Fruit fly (Drosophila melanogaster) whole organism, embryonic: ENCODE measurements around the gene PpD6.
A peak's percentile ranks its signal among the peaks of the same experiment; 100 is the strongest.

ENCODE experiments used
- Abd-B ChIP-seq: fragments of 200-800 bp; sonication (Bioruptor generic); optimal IDR thresholded peaks from 2 replicates; lab custom pipeline; 2018; ENCODE audit warnings: missing biosample characterization, mild to moderate bottlenecking, missing genetic modification characterization, moderate library complexity
- Aef1 ChIP-seq: fragments of 200-800 bp; sonication (Bioruptor generic); IDR thresholded peaks from 3 replicates; pipeline ENCODE4 v1.3.6; 2022; ENCODE audit warnings: missing biosample characterization, missing genetic modification characterization
- BtbVII ChIP-seq: fragments of 200-800 bp; sonication (Bioruptor generic); optimal IDR thresholded peaks from 3 replicates; lab custom pipeline; 2017; ENCODE audit warnings: missing biosample characterization, mild to moderate bottlenecking, missing genetic modification characterization
- CG11695 ChIP-seq: fragments of 200-800 bp; sonication (Bioruptor generic); IDR thresholded peaks from 3 replicates; pipeline ENCODE4 v1.3.6; 2022; ENCODE audit warnings: missing biosample characterization, missing genetic modification characterization
- CG13287 ChIP-seq: fragments of 200-800 bp; sonication (Bioruptor generic); IDR thresholded peaks from 2 replicates; pipeline ENCODE4 v1.3.6; 2022; ENCODE audit warnings: missing biosample characterization, missing genetic modification characterization; ENCODE audit not compliant: partially characterized antibody
- CG13424 ChIP-seq: fragments of 200-800 bp; sonication (Bioruptor generic); optimal IDR thresholded peaks from 2 replicates; lab custom pipeline; 2019; ENCODE audit warnings: missing biosample characterization, mild to moderate bottlenecking, missing genetic modification characterization, moderate library complexity
- CG14014 ChIP-seq: fragments of 200-800 bp; sonication (Bioruptor generic); IDR thresholded peaks from 2 replicates; pipeline ENCODE4 v1.3.6; 2022; ENCODE audit warnings: missing biosample characterization, missing genetic modification characterization
- CG15514 ChIP-seq: fragments of 200-800 bp; sonication (Bioruptor generic); optimal IDR thresholded peaks from 3 replicates; lab custom pipeline; 2017; ENCODE audit warnings: missing biosample characterization, missing genetic modification characterization, mild to moderate bottlenecking, moderate library complexity, missing genetic modification reagents
- CG16815 ChIP-seq: fragments of 200-800 bp; sonication (Bioruptor generic); optimal IDR thresholded peaks from 3 replicates; lab custom pipeline; 2017; ENCODE audit warnings: missing biosample characterization, mild to moderate bottlenecking, missing genetic modification characterization
- CG1792 ChIP-seq: fragments of 200-800 bp; sonication (Bioruptor generic); optimal IDR thresholded peaks from 2 replicates; lab custom pipeline; 2016; ENCODE audit warnings: missing biosample characterization, missing genetic modification characterization
- CG2875 ChIP-seq: fragments of 200-800 bp; sonication (Bioruptor generic); optimal IDR thresholded peaks from 2 replicates; lab custom pipeline; 2017; ENCODE audit warnings: missing biosample characterization, mild to moderate bottlenecking, missing genetic modification characterization, missing genetic modification reagents
- CG32532 ChIP-seq: fragments of 200-800 bp; sonication (Bioruptor generic); IDR thresholded peaks from 2 replicates; pipeline ENCODE4 v1.3.6; 2022; ENCODE audit warnings: missing biosample characterization, missing genetic modification characterization
- CG3995 ChIP-seq: fragments of 200-800 bp; sonication (Bioruptor generic); optimal IDR thresholded peaks from 3 replicates; lab custom pipeline; 2016; ENCODE audit warnings: missing biosample characterization, missing genetic modification characterization
- CG4404 ChIP-seq: fragments of 200-800 bp; sonication (Bioruptor generic); IDR thresholded peaks from 2 replicates; pipeline ENCODE4 v1.3.6; 2022; ENCODE audit warnings: missing biosample characterization, missing genetic modification characterization
- CG5953 ChIP-seq: fragments of 200-800 bp; sonication (Bioruptor generic); IDR thresholded peaks from 2 replicates; pipeline ENCODE4 v1.3.6; 2022; ENCODE audit warnings: missing biosample characterization, missing genetic modification characterization
- CG6254 ChIP-seq: fragments of 200-800 bp; sonication (Bioruptor generic); optimal IDR thresholded peaks from 3 replicates; lab custom pipeline; 2017; ENCODE audit warnings: mild to moderate bottlenecking, missing biosample characterization, missing genetic modification reagents, missing genetic modification characterization
- CG7372 ChIP-seq: fragments of 200-800 bp; sonication (Bioruptor generic); IDR thresholded peaks from 2 replicates; pipeline ENCODE4 v1.3.6; 2022; ENCODE audit warnings: missing biosample characterization, missing genetic modification characterization
- CG8281 ChIP-seq: fragments of 200-800 bp; sonication (Bioruptor generic); optimal IDR thresholded peaks from 2 replicates; lab custom pipeline; 2018; ENCODE audit warnings: missing biosample characterization, mild to moderate bottlenecking, missing genetic modification characterization, moderate library complexity
- CG8290 ChIP-seq, 3 experiments: fragments of 200-800 bp; sonication (Bioruptor generic); optimal IDR thresholded peaks; 2 replicates each; lab custom pipeline; 2016 to 2019; ENCODE audit warnings: missing biosample characterization in 3 of 3, missing genetic modification characterization in 3 of 3, mild to moderate bottlenecking in 2 of 3, moderate library complexity in 1 of 3
- CG8924 ChIP-seq: fragments of 200-800 bp; optimal IDR thresholded peaks from 3 replicates; lab custom pipeline; 2019; ENCODE audit warnings: missing biosample characterization, mild to moderate bottlenecking, missing genetic modification characterization, moderate library complexity
- CHES-1-like ChIP-seq: fragments of 200-800 bp; sonication (Bioruptor generic); optimal IDR thresholded peaks from 2 replicates; lab custom pipeline; 2016; ENCODE audit warnings: missing biosample characterization, missing genetic modification characterization
- Chrac-16 ChIP-seq: fragments of 200-800 bp; sonication (Bioruptor generic); optimal IDR thresholded peaks from 3 replicates; lab custom pipeline; 2016; ENCODE audit warnings: missing biosample characterization, missing genetic modification characterization
- Dfd ChIP-seq, 2 experiments: fragments of >200 bp; optimal IDR thresholded peaks; 2 replicates each; lab custom pipeline; 2017; ENCODE audit warnings: missing biosample characterization in 2 of 2, missing genetic modification characterization in 2 of 2
- Doc3 ChIP-seq: fragments of 200-800 bp; sonication (Bioruptor generic); IDR thresholded peaks from 3 replicates; pipeline ENCODE4 v1.3.6; 2022; ENCODE audit warnings: missing biosample characterization, missing genetic modification characterization; ENCODE audit not compliant: partially characterized antibody
- Fer1 ChIP-seq: fragments of 200-800 bp; sonication (Bioruptor generic); optimal IDR thresholded peaks from 2 replicates; lab custom pipeline; 2017; ENCODE audit warnings: missing biosample characterization, mild to moderate bottlenecking, missing genetic modification characterization
- Fer3 ChIP-seq: fragments of 200-800 bp; sonication (Bioruptor generic); optimal IDR thresholded peaks from 2 replicates; lab custom pipeline; 2018; ENCODE audit warnings: missing biosample characterization, mild to moderate bottlenecking, missing genetic modification characterization, moderate library complexity
- Hmr ChIP-seq: fragments of 200-800 bp; sonication (Bioruptor generic); optimal IDR thresholded peaks from 3 replicates; lab custom pipeline; 2017; ENCODE audit warnings: mild to moderate bottlenecking, missing biosample characterization, missing genetic modification reagents, missing genetic modification characterization
- Hr3 ChIP-seq: fragments of 200-800 bp; sonication (Bioruptor generic); optimal IDR thresholded peaks from 3 replicates; lab custom pipeline; 2016; ENCODE audit warnings: missing biosample characterization, missing genetic modification characterization
- Jarid2 ChIP-seq: fragments of 200-800 bp; sonication (Bioruptor generic); optimal IDR thresholded peaks from 3 replicates; lab custom pipeline; 2017; ENCODE audit warnings: mild to moderate bottlenecking, missing biosample characterization, missing genetic modification reagents, missing genetic modification characterization
- Oli ChIP-seq: fragments of 200-800 bp; sonication (Bioruptor generic); optimal IDR thresholded peaks from 2 replicates; lab custom pipeline; 2018; ENCODE audit warnings: missing biosample characterization, mild to moderate bottlenecking, missing genetic modification characterization, moderate library complexity
- Optix ChIP-seq: fragments of 200-800 bp; sonication (Bioruptor generic); IDR thresholded peaks from 3 replicates; pipeline ENCODE4 v1.3.6; 2022; ENCODE audit warnings: missing biosample characterization, missing genetic modification characterization
- Vsx1 ChIP-seq: fragments of 200-800 bp; sonication (Bioruptor generic); optimal IDR thresholded peaks from 2 replicates; lab custom pipeline; 2017; ENCODE audit warnings: missing biosample characterization, mild to moderate bottlenecking, missing genetic modification characterization, missing genetic modification reagents
- chm ChIP-seq: fragments of 200-800 bp; sonication (Bioruptor generic); IDR thresholded peaks from 2 replicates; pipeline ENCODE4 v1.3.6; 2022; ENCODE audit warnings: missing biosample characterization, missing genetic modification characterization
- ci ChIP-seq: fragments of 200-800 bp; sonication (Bioruptor generic); IDR thresholded peaks from 3 replicates; pipeline ENCODE4 v1.3.6; 2022; ENCODE audit warnings: missing biosample characterization, missing genetic modification characterization
- croc ChIP-seq: fragments of 200-800 bp; sonication (Bioruptor generic); conservative IDR thresholded peaks from 3 replicates; pipeline ENCODE4 v1.3.6; 2022; ENCODE audit warnings: missing biosample characterization, missing genetic modification characterization
- eve ChIP-seq, 2 experiments: fragments of >200 bp; optimal IDR thresholded peaks; 2 replicates each; lab custom pipeline; 2017; ENCODE audit warnings: missing biosample characterization in 2 of 2, missing genetic modification characterization in 2 of 2
- fd64A ChIP-seq: fragments of 200-800 bp; sonication (Bioruptor generic); optimal IDR thresholded peaks from 3 replicates; lab custom pipeline; 2018; ENCODE audit warnings: missing biosample characterization, mild to moderate bottlenecking, missing genetic modification characterization
- grau ChIP-seq: fragments of 200-800 bp; optimal IDR thresholded peaks from 3 replicates; lab custom pipeline; 2019; ENCODE audit warnings: missing biosample characterization, mild to moderate bottlenecking, missing genetic modification characterization, moderate library complexity
- lmd ChIP-seq: fragments of 200-800 bp; sonication (Bioruptor generic); IDR thresholded peaks from 2 replicates; pipeline ENCODE4 v1.3.6; 2022; ENCODE audit warnings: missing biosample characterization, missing genetic modification characterization
- lola ChIP-seq, 3 experiments: fragments of >200 bp in 2 of 3; fragments of 200-800 bp in 1 of 3; sonication (Bioruptor generic) in 1 of 3; optimal IDR thresholded peaks; 2 replicates each; lab custom pipeline; 2017 to 2019; ENCODE audit warnings: missing biosample characterization in 3 of 3, missing genetic modification characterization in 3 of 3, mild to moderate bottlenecking in 1 of 3, moderate library complexity in 1 of 3
- nom ChIP-seq: fragments of 200-800 bp; sonication (Bioruptor generic); optimal IDR thresholded peaks from 2 replicates; lab custom pipeline; 2017; ENCODE audit warnings: missing biosample characterization, missing genetic modification characterization, mild to moderate bottlenecking, moderate library complexity, missing genetic modification reagents
- otp ChIP-seq: fragments of 200-800 bp; sonication (Bioruptor generic); IDR thresholded peaks from 3 replicates; pipeline ENCODE4, ENCODE4 v1.3.6; 2022; ENCODE audit warnings: missing biosample characterization, missing genetic modification characterization
- pum ChIP-seq: fragments of 200-800 bp; sonication (Bioruptor generic); optimal IDR thresholded peaks from 2 replicates; lab custom pipeline; 2016; ENCODE audit warnings: missing biosample characterization, missing genetic modification characterization
- schlank ChIP-seq: fragments of 200-800 bp; sonication (Bioruptor generic); optimal IDR thresholded peaks from 2 replicates; lab custom pipeline; 2018; ENCODE audit warnings: missing biosample characterization, mild to moderate bottlenecking, missing genetic modification characterization
- shn ChIP-seq: fragments of 200-800 bp; sonication (Bioruptor generic); optimal IDR thresholded peaks from 3 replicates; lab custom pipeline; 2016; ENCODE audit warnings: missing biosample characterization, missing genetic modification characterization
- tgo ChIP-seq: fragments of 200-800 bp; sonication (Bioruptor generic); IDR thresholded peaks from 3 replicates; pipeline ENCODE4 v1.3.6; 2022; ENCODE audit warnings: missing biosample characterization, missing genetic modification characterization
- vvl ChIP-seq: fragments of 200-800 bp; sonication (Bioruptor generic); IDR thresholded peaks from 2 replicates; pipeline ENCODE4 v1.3.6; 2022; ENCODE audit warnings: missing biosample characterization, missing genetic modification characterization

Gene PpD6

dm6 chr2L:3152696-3153613, 43.5 kb downstream of the PpD6 start (continued):
- TF ChIP-seq Oli (peak; percentile 94), CG8924 (tag; lab: Kevin White, UChicago) (peak; percentile 97), Vsx1 (peak; percentile 83), lola (GFP tag; optimal IDR thresholded peaks at IDR 0.05; lab: Kevin White, UChicago) (peak in 1 of 3 experiments; percentile 93), Doc3 (GFP tag; lab: Robert Waterston, UW) (no peak), CG11695 (peak; percentile 79), tgo (GFP tag; lab: Robert Waterston, UW) (peak; percentile 94), CG1792 (GFP tag; lab: Kevin White, UChicago) (peak; percentile 94), otp (GFP tag; lab: Robert Waterston, UW) (peak; percentile 95), Hr3 (GFP tag; lab: Kevin White, UChicago) (peak; percentile 93), CHES-1-like (GFP tag; lab: Kevin White, UChicago) (peak; percentile 93), Aef1 (GFP tag; lab: Robert Waterston, UW) (peak; percentile 90), croc (peak; percentile 95), Abd-B (GFP tag; lab: Kevin White, UChicago) (peak; percentile 91), schlank (tag; lab: Kevin White, UChicago) (peak; percentile 47), CG14014 (GFP tag; lab: Robert Waterston, UW) (peak; percentile 80), Jarid2 (GFP tag; lab: Kevin White, UChicago) (peak; percentile 74), Fer3 (tag; lab: Kevin White, UChicago) (peak; percentile 85), pum (GFP tag; lab: Kevin White, UChicago) (peak; percentile 84), CG15514 (GFP tag; lab: Kevin White, UChicago) (peak; percentile 64), CG7372 (GFP tag; lab: Robert Waterston, UW) (peak; percentile 89), nom (GFP tag; lab: Kevin White, UChicago) (peak; percentile 13), CG13287 (GFP tag; lab: Robert Waterston, UW) (no peak), Dfd (GFP tag; optimal IDR thresholded peaks at IDR 0.05; lab: Kevin White, UChicago) (no peak), Fer1 (GFP tag; lab: Kevin White, UChicago) (peak; percentile 83), CG32532 (peak; percentile 84), vvl (GFP tag; lab: Robert Waterston, UW) (peak; percentile 97), CG16815 (peak; percentile 86), chm (GFP tag; lab: Robert Waterston, UW) (peak; percentile 98), CG3995 (GFP tag; lab: Kevin White, UChicago) (peak; percentile 13), lmd (GFP tag; lab: Robert Waterston, UW) (peak; percentile 91), CG5953 (GFP tag; lab: Robert Waterston, UW) (peak; percentile 97), grau (tag; lab: Kevin White, UChicago) (peak; percentile 90), Optix (GFP tag; lab: Robert Waterston, UW) (peak; percentile 92), Chrac-16 (GFP tag; lab: Kevin White, UChicago) (peak; percentile 91), CG4404 (peak; percentile 75), CG8281 (peak; percentile 100), Hmr (GFP tag; lab: Kevin White, UChicago) (peak; percentile 76), shn (peak; percentile 94), eve (GFP tag; optimal IDR thresholded peaks at IDR 0.05; lab: Kevin White, UChicago) (peak in 1 of 2 experiments; percentile 97), BtbVII (GFP tag; lab: Kevin White, UChicago) (peak; percentile 64), CG2875 (GFP tag; lab: Kevin White, UChicago) (peak; percentile 94), ci (GFP tag; lab: Robert Waterston, UW) (peak; percentile 98), CG13424 (tag; lab: Kevin White, UChicago) (peak; percentile 96), fd64A (GFP tag; lab: Kevin White, UChicago) (peak; percentile 96), CG6254 (GFP tag; lab: Kevin White, UChicago) (peak; percentile 93), CG8290 (GFP tag; optimal IDR thresholded peaks at IDR 0.05; lab: Kevin White, UChicago) (peak; percentile 82), CG8290 (tag; optimal IDR thresholded peaks at IDR 0.05; lab: Kevin White, UChicago) (peak; percentile 56 to 97)
